Fruit fly (Drosophila melanogaster) whole organism, embryonic: Measurements from ENCODE around the gene CG31122.

Experiments used
- CG10321 ChIP-seq: fragments of 200-800 bp; sonication (Bioruptor generic); IDR thresholded peaks from 2 replicates; pipeline ENCODE4 v1.3.6; 2022; ENCODE audit warnings: missing biosample characterization, missing genetic modification characterization
- CG10959 ChIP-seq: fragments of 200-800 bp; sonication (Bioruptor generic); IDR thresholded peaks from 2 replicates; pipeline ENCODE4 v1.3.6; 2022; ENCODE audit warnings: missing biosample characterization, missing genetic modification characterization
- CG12769 ChIP-seq: fragments of 200-800 bp; sonication (Bioruptor generic); optimal IDR thresholded peaks from 2 replicates; lab custom pipeline; 2019; ENCODE audit warnings: missing biosample characterization, mild to moderate bottlenecking, missing genetic modification characterization, moderate library complexity
- CG14710 ChIP-seq: fragments of 200-800 bp; sonication (Bioruptor generic); optimal IDR thresholded peaks from 3 replicates; lab custom pipeline; 2019; ENCODE audit warnings: missing biosample characterization, mild to moderate bottlenecking, missing genetic modification characterization, moderate library complexity
- CG17359 ChIP-seq: fragments of 200-800 bp; sonication (Bioruptor generic); optimal IDR thresholded peaks from 3 replicates; lab custom pipeline; 2018; ENCODE audit warnings: missing biosample characterization, mild to moderate bottlenecking, missing genetic modification characterization, moderate library complexity
- CG1832 ChIP-seq: fragments of 200-800 bp; sonication (Bioruptor generic); optimal IDR thresholded peaks from 2 replicates; lab custom pipeline; 2017; ENCODE audit warnings: missing biosample characterization, mild to moderate bottlenecking, missing genetic modification characterization, inconsistent platforms
- CG2712 ChIP-seq: fragments of 200-800 bp; optimal IDR thresholded peaks from 3 replicates; lab custom pipeline; 2019; ENCODE audit warnings: missing biosample characterization, mild to moderate bottlenecking, missing genetic modification characterization, moderate library complexity
- CG34376 ChIP-seq: fragments of 200-800 bp; sonication (Bioruptor generic); optimal IDR thresholded peaks from 2 replicates; lab custom pipeline; 2018; ENCODE audit warnings: missing biosample characterization, mild to moderate bottlenecking, missing genetic modification characterization
- CG3726 ChIP-seq: fragments of 200-800 bp; sonication (Bioruptor generic); IDR thresholded peaks from 3 replicates; pipeline ENCODE4, ENCODE4 v1.3.6; 2022; ENCODE audit warnings: missing biosample characterization, missing genetic modification characterization
- CG4707 ChIP-seq: fragments of 200-800 bp; sonication (Bioruptor generic); optimal IDR thresholded peaks from 2 replicates; lab custom pipeline; 2018; ENCODE audit warnings: missing biosample characterization, mild to moderate bottlenecking, missing genetic modification characterization, moderate library complexity
- CG6791 ChIP-seq: fragments of 200-800 bp; sonication (Bioruptor generic); IDR thresholded peaks from 3 replicates; pipeline ENCODE4 v1.3.6; 2022; ENCODE audit warnings: missing biosample characterization, missing genetic modification characterization; ENCODE audit not compliant: partially characterized antibody
- CG8290 ChIP-seq, 3 experiments: fragments of 200-800 bp; sonication (Bioruptor generic); optimal IDR thresholded peaks; 2 replicates each; lab custom pipeline; 2016 to 2019; ENCODE audit warnings: missing biosample characterization in 3 of 3, missing genetic modification characterization in 3 of 3, mild to moderate bottlenecking in 2 of 3, moderate library complexity in 1 of 3
- CG8765 ChIP-seq: fragments of 200-800 bp; sonication (Bioruptor generic); IDR thresholded peaks from 2 replicates; pipeline ENCODE4 v1.3.6; 2022; ENCODE audit warnings: missing biosample characterization, missing genetic modification characterization
- CHES-1-like ChIP-seq: fragments of 200-800 bp; sonication (Bioruptor generic); optimal IDR thresholded peaks from 2 replicates; lab custom pipeline; 2016; ENCODE audit warnings: missing biosample characterization, missing genetic modification characterization
- CTCF ChIP-seq: fragments of 200-800 bp; sonication (Bioruptor generic); optimal IDR thresholded peaks from 2 replicates; lab custom pipeline; 2017; ENCODE audit warnings: missing biosample characterization, mild to moderate bottlenecking, missing genetic modification characterization, moderate library complexity
- Dek ChIP-seq: fragments of 200-800 bp; sonication (Bioruptor generic); optimal IDR thresholded peaks from 3 replicates; lab custom pipeline; 2019; ENCODE audit warnings: missing biosample characterization, mild to moderate bottlenecking, missing genetic modification characterization, moderate library complexity
- Fer2 ChIP-seq: fragments of 200-800 bp; sonication (Bioruptor generic); optimal IDR thresholded peaks from 2 replicates; lab custom pipeline; 2018; ENCODE audit warnings: missing biosample characterization, mild to moderate bottlenecking, missing genetic modification characterization, moderate library complexity
- GATAe ChIP-seq: fragments of 200-800 bp; sonication (Bioruptor generic); conservative IDR thresholded peaks from 2 replicates; pipeline ENCODE4 v1.3.6; 2022; ENCODE audit warnings: missing biosample characterization, missing genetic modification characterization
- Hand ChIP-seq: fragments of 200-800 bp; sonication (Bioruptor generic); optimal IDR thresholded peaks from 2 replicates; lab custom pipeline; 2017; ENCODE audit warnings: mild to moderate bottlenecking, missing biosample characterization, missing genetic modification reagents, missing genetic modification characterization
- Kr ChIP-seq: fragments of 200-800 bp; sonication (Bioruptor generic); optimal IDR thresholded peaks from 2 replicates; lab custom pipeline; 2017; ENCODE audit warnings: missing biosample characterization, mild to moderate bottlenecking, missing genetic modification characterization
- MTF-1 ChIP-seq: fragments of 200-800 bp; sonication (Bioruptor generic); optimal IDR thresholded peaks from 2 replicates; lab custom pipeline; 2018; ENCODE audit warnings: missing biosample characterization, mild to moderate bottlenecking, missing genetic modification characterization, borderline replicate concordance
- Meics ChIP-seq: fragments of 200-800 bp; sonication (Bioruptor generic); optimal IDR thresholded peaks from 2 replicates; lab custom pipeline; 2017; ENCODE audit warnings: missing biosample characterization, mild to moderate bottlenecking, missing genetic modification characterization
- Rfx ChIP-seq: fragments of 200-800 bp; sonication (Bioruptor generic); IDR thresholded peaks from 2 replicates; pipeline ENCODE4 v1.3.6; 2022; ENCODE audit warnings: missing biosample characterization, missing genetic modification characterization
- Sry-β ChIP-seq: fragments of 200-800 bp; sonication (Bioruptor generic); optimal IDR thresholded peaks from 2 replicates; lab custom pipeline; 2018; ENCODE audit warnings: missing biosample characterization, mild to moderate bottlenecking, missing genetic modification characterization, moderate library complexity
- Trl ChIP-seq, 3 experiments: fragments of >200 bp in 2 of 3; fragments of 200-800 bp in 1 of 3; sonication (Bioruptor generic) in 1 of 3; optimal IDR thresholded peaks; 2 replicates in 1 of 3; 3 replicates in 2 of 3; lab custom pipeline; 2016 to 2017; ENCODE audit warnings: missing biosample characterization in 1 of 3, missing genetic modification characterization in 1 of 3
- abd-A ChIP-seq: fragments of 200-800 bp; sonication (Bioruptor generic); optimal IDR thresholded peaks from 3 replicates; lab custom pipeline; 2019; ENCODE audit warnings: missing biosample characterization, mild to moderate bottlenecking, missing genetic modification characterization, moderate library complexity
- ato ChIP-seq: fragments of 200-800 bp; sonication (Bioruptor generic); IDR thresholded peaks from 2 replicates; pipeline ENCODE4 v1.3.6; 2022; ENCODE audit warnings: missing biosample characterization, missing genetic modification characterization; ENCODE audit not compliant: partially characterized antibody
- cg ChIP-seq: fragments of 200-800 bp; sonication (Bioruptor generic); optimal IDR thresholded peaks from 3 replicates; lab custom pipeline; 2019; ENCODE audit warnings: missing biosample characterization, mild to moderate bottlenecking, missing genetic modification characterization, moderate library complexity
- chinmo ChIP-seq: fragments of 200-800 bp; sonication (Bioruptor generic); IDR thresholded peaks from 4 replicates; pipeline ENCODE4 v1.3.6; 2022; ENCODE audit warnings: missing biosample characterization, missing genetic modification characterization; ENCODE audit not compliant: partially characterized antibody
- ci ChIP-seq: fragments of 200-800 bp; sonication (Bioruptor generic); IDR thresholded peaks from 3 replicates; pipeline ENCODE4 v1.3.6; 2022; ENCODE audit warnings: missing biosample characterization, missing genetic modification characterization
- cwo ChIP-seq: fragments of 200-800 bp; sonication (Bioruptor generic); optimal IDR thresholded peaks from 3 replicates; lab custom pipeline; 2017; ENCODE audit warnings: missing biosample characterization, missing genetic modification characterization, mild to moderate bottlenecking, moderate library complexity, missing genetic modification reagents
- en ChIP-seq: fragments of 200-800 bp; sonication (Bioruptor generic); optimal IDR thresholded peaks from 2 replicates; lab custom pipeline; 2016; ENCODE audit warnings: missing biosample characterization, missing genetic modification characterization
- fd96Cb ChIP-seq: fragments of 200-800 bp; sonication (Bioruptor generic); optimal IDR thresholded peaks from 2 replicates; lab custom pipeline; 2018; ENCODE audit warnings: missing biosample characterization, mild to moderate bottlenecking, missing genetic modification characterization, moderate library complexity
- ftz-f1 ChIP-seq: fragments of 200-800 bp; sonication (Bioruptor generic); optimal IDR thresholded peaks from 2 replicates; lab custom pipeline; 2016; ENCODE audit warnings: missing biosample characterization, missing genetic modification characterization
- gem ChIP-seq: fragments of 200-800 bp; sonication (Bioruptor generic); optimal IDR thresholded peaks from 2 replicates; lab custom pipeline; 2019; ENCODE audit warnings: missing biosample characterization, mild to moderate bottlenecking, missing genetic modification characterization, moderate library complexity
- lbe ChIP-seq: fragments of 200-800 bp; sonication (Bioruptor generic); optimal IDR thresholded peaks from 2 replicates; lab custom pipeline; 2016; ENCODE audit warnings: missing biosample characterization, mild to moderate bottlenecking, missing genetic modification characterization
- nmo ChIP-seq: fragments of 200-800 bp; sonication (Bioruptor generic); optimal IDR thresholded peaks from 2 replicates; lab custom pipeline; 2018; ENCODE audit warnings: missing biosample characterization, mild to moderate bottlenecking, missing genetic modification characterization, moderate library complexity
- shn ChIP-seq: fragments of 200-800 bp; sonication (Bioruptor generic); optimal IDR thresholded peaks from 3 replicates; lab custom pipeline; 2016; ENCODE audit warnings: missing biosample characterization, missing genetic modification characterization
- sug ChIP-seq: fragments of 200-800 bp; optimal IDR thresholded peaks from 2 replicates; lab custom pipeline; 2019; ENCODE audit warnings: missing biosample characterization, mild to moderate bottlenecking, missing genetic modification characterization, moderate library complexity
- tll ChIP-seq, 2 experiments: fragments of 200-800 bp in 1 of 2; fragments of >200 bp in 1 of 2; sonication (Bioruptor generic) in 1 of 2; optimal IDR thresholded peaks; 2 replicates each; lab custom pipeline; 2017 to 2019; ENCODE audit warnings: missing biosample characterization in 2 of 2, missing genetic modification characterization in 2 of 2, mild to moderate bottlenecking in 1 of 2, moderate library complexity in 1 of 2
- tup ChIP-seq: fragments of 200-800 bp; sonication (Bioruptor generic); optimal IDR thresholded peaks from 2 replicates; lab custom pipeline; 2016; ENCODE audit warnings: missing biosample characterization, mild to moderate bottlenecking, missing genetic modification characterization, moderate library complexity
- tx ChIP-seq: fragments of 200-800 bp; sonication (Bioruptor generic); optimal IDR thresholded peaks from 2 replicates; lab custom pipeline; 2016; ENCODE audit warnings: missing biosample characterization, missing genetic modification characterization
- unc-4 ChIP-seq: fragments of 200-800 bp; sonication (Bioruptor generic); IDR thresholded peaks from 2 replicates; pipeline ENCODE4 v1.3.6; 2022; ENCODE audit warnings: missing biosample characterization, missing genetic modification characterization; ENCODE audit not compliant: partially characterized antibody
- vvl ChIP-seq: fragments of 200-800 bp; sonication (Bioruptor generic); IDR thresholded peaks from 2 replicates; pipeline ENCODE4 v1.3.6; 2022; ENCODE audit warnings: missing biosample characterization, missing genetic modification characterization
- zf30C ChIP-seq: fragments of 200-800 bp; sonication (Bioruptor generic); optimal IDR thresholded peaks from 3 replicates; lab custom pipeline; 2018; ENCODE audit warnings: missing biosample characterization, mild to moderate bottlenecking, missing genetic modification characterization

CG31122 gene

dm6 chr3R:18398954-18399697 is 13.5 kb downstream of the CG31122 start, which contains the start of gene Vha100-2 (continued):
- TF ChIP-seq CG4707 = no peak
- TF ChIP-seq Fer2 (tag; lab: Kevin White, UChicago) = no peak
- peak; percentile 41 for TF ChIP-seq Meics (GFP tag; lab: Kevin White, UChicago)
- no peak for TF ChIP-seq CG10321
- peak; percentile 54 for TF ChIP-seq nmo (GFP tag; lab: Kevin White, UChicago)
- no peak for TF ChIP-seq CG3726
- no peak for TF ChIP-seq en (GFP tag; lab: Kevin White, UChicago)
- peak; percentile 11 for TF ChIP-seq CG17359 (tag; lab: Kevin White, UChicago)
- peak; percentile 18 for TF ChIP-seq Dek (tag; lab: Kevin White, UChicago)
- TF ChIP-seq ci (GFP tag; lab: Robert Waterston, UW) = peak; percentile 83
- TF ChIP-seq CG6791 (GFP tag; lab: Robert Waterston, UW) = no peak
- peak; percentile 27 for TF ChIP-seq MTF-1

- TF ChIP-seq CG4707 (no peak), Hand (GFP tag; lab: Kevin White, UChicago) (no peak), chinmo (GFP tag; lab: Robert Waterston, UW) (peak; percentile 81; the same call in 2 of the 4 replicates), sug (peak; percentile 21), GATAe (GFP tag; lab: Robert Waterston, UW) (0 out of 2 replicates have a peak, but pooled peaks have one; percentile 9), shn (no peak), Trl (optimal IDR thresholded peaks at IDR 0.05; lab: Kevin White, UChicago) (peak; percentile 54 to 65), Trl (GFP tag; optimal IDR thresholded peaks at IDR 0.05; lab: Kevin White, UChicago) (no peak), CG1832 (peak; percentile 44), fd96Cb (tag; lab: Kevin White, UChicago) (no peak), CG12769 (tag; lab: Kevin White, UChicago) (peak; percentile 9), vvl (peak; percentile 33; the same call in 1 of the 2 replicates), tx (GFP tag; lab: Kevin White, UChicago) (no peak), cg (GFP tag; lab: Kevin White, UChicago) (peak; percentile 66), CG6791 (GFP tag; lab: Robert Waterston, UW) (0 out of 3 replicates have a peak, but pooled peaks have one; percentile 14), Kr (GFP tag; lab: Kevin White, UChicago) (no peak), ato (GFP tag; lab: Robert Waterston, UW) (no peak), zf30C (GFP tag; lab: Kevin White, UChicago) (no peak), Rfx (GFP tag; lab: Robert Waterston, UW) (peak; percentile 5; the same call in 1 of the 2 replicates), Sry-β (GFP tag; lab: Kevin White, UChicago) (no peak), CG8290 (GFP tag; optimal IDR thresholded peaks at IDR 0.05; lab: Kevin White, UChicago) (no peak), CG8290 (tag; optimal IDR thresholded peaks at IDR 0.05; lab: Kevin White, UChicago) (peak in 1 of 2 experiments; percentile 13), ftz-f1 (GFP tag; lab: Kevin White, UChicago) (no peak), CG34376 (no peak), tup (GFP tag; lab: Kevin White, UChicago) (no peak), CHES-1-like (no peak), CG8765 (GFP tag; lab: Robert Waterston, UW) (no peak), abd-A (tag; lab: Kevin White, UChicago) (no peak), unc-4 (GFP tag; lab: Robert Waterston, UW) (0 out of 2 replicates have a peak, but pooled peaks have one; percentile 12), lbe (GFP tag; lab: Kevin White, UChicago) (no peak), CG2712 (tag; lab: Kevin White, UChicago) (no peak), CTCF (GFP tag; lab: Kevin White, UChicago) (no peak), cwo (GFP tag; lab: Kevin White, UChicago) (peak; percentile 86), gem (tag; lab: Kevin White, UChicago) (no peak), tll (GFP tag; optimal IDR thresholded peaks at IDR 0.05; lab: Kevin White, UChicago) (peak in 1 of 2 experiments; percentile 33), CG10959 (no peak), CG14710 (tag; lab: Kevin White, UChicago) (no peak)
Measured at dm6 chr3R:18398460-18398901, 14.2 kb downstream of the CG31122 start.
